Worm (Caenorhabditis elegans): ENCODE measurements around the gene acsd-1.

- TF ChIP-seq mcd-1 (GFP tag; IDR thresholded peaks at IDR 0.05) (no peak), Y67H2A.10 (GFP tag; conservative IDR thresholded peaks at IDR 0.05) (no peak), zfh-2 (GFP tag; conservative IDR thresholded peaks at IDR 0.05) (no peak), pha-4 (tag; optimal IDR thresholded peaks at IDR 0.05) (no peak), akir-1 (GFP tag; optimal IDR thresholded peaks at IDR 0.05) (no peak), unc-62 (GFP tag; optimal IDR thresholded peaks at IDR 0.05) (no peak), bed-1 (GFP tag; IDR thresholded peaks at IDR 0.05) (no peak), B0035.1 (tag; optimal IDR thresholded peaks at IDR 0.05) (no peak), snpc-4 (GFP tag; optimal IDR thresholded peaks at IDR 0.05) (peak; percentile 3), snpc-4 (tag; optimal IDR thresholded peaks at IDR 0.05) (no peak)
These were observed 46.9 kb downstream of the acsd-1 start for ce11 chrIII:1163203-1163602.
